Fruit fly (Drosophila melanogaster): Measurements from ENCODE around the gene Sh.
"Not testable (repeated sequence)": the region's sequence is repeated elsewhere in the genome, so short reads cannot be mapped to it uniquely, and the experiment has no call there.

Gene Sh

dm6 chrX:17907184-17908006, 155.7 kb downstream of the Sh start, which contains the start of the genes CG7772 and Vps4 (continued):
- TF ChIP-seq Med (GFP tag) = peak; percentile 48
- no peak for TF ChIP-seq CG18476 (GFP tag; optimal IDR thresholded peaks at IDR 0.05)

DNA sequence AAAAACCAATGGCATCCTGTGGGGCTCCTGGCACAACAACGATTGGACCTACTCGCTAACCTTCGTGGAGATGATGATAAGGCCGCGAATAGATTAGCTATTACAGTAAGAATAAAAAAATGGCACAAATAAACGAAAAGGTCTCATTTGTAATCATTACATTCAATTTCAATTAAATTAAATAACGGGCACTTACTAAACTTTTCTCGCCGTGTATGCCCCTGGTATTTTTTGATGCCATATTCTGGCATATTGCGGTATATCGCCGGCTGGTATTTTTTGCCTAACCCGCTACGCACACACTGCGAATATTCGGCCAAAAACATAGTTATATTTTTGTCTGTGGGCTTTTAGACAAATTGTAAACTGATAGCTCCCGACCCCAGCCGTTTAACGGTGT, 163.6 kb downstream of the Sh start, which contains the start of gene Gss2:
Gene Gss2, plus strand, starts transcription at position 301 of the 400 bp plus-strand sequence.
- TF ChIP-seq Rx (GFP tag; IDR thresholded peaks at IDR 0.05); Dip2 (GFP tag; IDR thresholded peaks at IDR 0.05); mirr (GFP tag; optimal IDR thresholded peaks at IDR 0.05): not testable (repeated sequence)

dm6 chrX:17889247-17889646, 173.8 kb downstream of the Sh start, which contains the start of gene Gss1:
Gss1 (plus strand) TSS chrX:17889547.
- TF ChIP-seq nmo, CG33213, CG12155 (GFP tag; optimal IDR thresholded peaks at IDR 0.05): not testable (repeated sequence)

DNA sequence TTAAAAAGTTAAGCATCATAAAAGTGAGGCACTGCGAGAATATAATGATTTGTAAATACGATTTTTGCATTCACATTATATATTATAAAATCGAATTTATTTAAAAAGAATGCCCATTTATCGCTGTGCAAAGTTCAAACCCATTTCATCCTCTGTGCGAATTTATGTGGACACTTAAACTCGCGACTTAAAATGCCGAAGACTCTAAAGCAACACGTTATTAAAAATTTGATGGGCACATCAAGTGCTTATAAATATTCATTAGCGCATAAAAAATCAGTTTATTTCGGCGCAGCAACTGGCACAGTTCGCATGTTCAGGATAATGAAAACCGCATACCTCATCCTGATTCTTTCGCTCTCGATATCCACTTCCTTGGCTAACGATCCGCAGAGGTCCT, 175.2 kb downstream of the Sh start, which contains the start of gene CG6788:
Gene CG6788, plus strand, starts transcription at position 301 of the 400 bp plus-strand sequence.
- TF ChIP-seq slp2 (GFP tag; optimal IDR thresholded peaks at IDR 0.05) (no peak), cas (GFP tag; IDR thresholded peaks at IDR 0.05) (no peak), HLH54F (GFP tag; optimal IDR thresholded peaks at IDR 0.05) (no peak), CG16815 (GFP tag; optimal IDR thresholded peaks at IDR 0.05) (no peak), CG7556 (GFP tag; optimal IDR thresholded peaks at IDR 0.05) (no peak), CG12236 (GFP tag; optimal IDR thresholded peaks at IDR 0.05) (no peak)

dm6 chrX:17887208-17887627, 175.8 kb downstream of the Sh start, which contains the start of gene mnb:
mnb (minus strand) TSS chrX:17887222.
- TF ChIP-seq Drgx (GFP tag; IDR thresholded peaks at IDR 0.05) = no peak
- peak; percentile 6 for TF ChIP-seq tx (GFP tag; optimal IDR thresholded peaks at IDR 0.05)
- TF ChIP-seq luna (GFP tag; optimal IDR thresholded peaks at IDR 0.05) = peak; percentile 17
- peak; percentile 13 for TF ChIP-seq lbe (GFP tag; optimal IDR thresholded peaks at IDR 0.05)
- TF ChIP-seq disco-r (GFP tag; optimal IDR thresholded peaks at IDR 0.05) = no peak
- no peak for TF ChIP-seq NC2β (GFP tag; optimal IDR thresholded peaks at IDR 0.05)
- no peak for TF ChIP-seq CG10979 (tag; optimal IDR thresholded peaks at IDR 0.05)
- TF ChIP-seq CG10209 (GFP tag; optimal IDR thresholded peaks at IDR 0.05) = no peak
- TF ChIP-seq CG3065 (GFP tag; optimal IDR thresholded peaks at IDR 0.05) = no peak
- no peak for TF ChIP-seq crp (GFP tag; optimal IDR thresholded peaks at IDR 0.05)
- TF ChIP-seq Dll (GFP tag; IDR thresholded peaks at IDR 0.05; ENCODE audit: partially characterized antibody) = peak; percentile 99
- TF ChIP-seq Myb (GFP tag; optimal IDR thresholded peaks at IDR 0.05) = peak; percentile 87
- TF ChIP-seq inv (GFP tag; IDR thresholded peaks at IDR 0.05; ENCODE audit: partially characterized antibody) = peak; percentile 99
- TF ChIP-seq CG11723 (GFP tag; optimal IDR thresholded peaks at IDR 0.05) = no peak
- TF ChIP-seq CG4282 (GFP tag; optimal IDR thresholded peaks at IDR 0.05) = no peak
- no peak for TF ChIP-seq otp (GFP tag; IDR thresholded peaks at IDR 0.05)
- TF ChIP-seq Dp (GFP tag; optimal IDR thresholded peaks at IDR 0.05) = peak; percentile 82
- no peak for TF ChIP-seq E2f1 (GFP tag; IDR thresholded peaks at IDR 0.05)
- TF ChIP-seq CG10431 (GFP tag; optimal IDR thresholded peaks at IDR 0.05) = no peak
- peak; percentile 61; the same call in 2 of the 4 replicates for TF ChIP-seq Gug (GFP tag; IDR thresholded peaks at IDR 0.05)
- TF ChIP-seq tgo (GFP tag; IDR thresholded peaks at IDR 0.05) = no peak
- TF ChIP-seq Med (GFP tag) = peak; percentile 80
- no peak for TF ChIP-seq bsh (GFP tag; optimal IDR thresholded peaks at IDR 0.05)
- TF ChIP-seq sim (GFP tag; IDR thresholded peaks at IDR 0.05) = no peak
- TF ChIP-seq ftz-f1 (GFP tag; optimal IDR thresholded peaks at IDR 0.05) = no peak
- no peak for TF ChIP-seq CG12769 (tag; optimal IDR thresholded peaks at IDR 0.05)
- TF ChIP-seq CG32772 (GFP tag; IDR thresholded peaks at IDR 0.05) = no peak
- TF ChIP-seq unc-4 (GFP tag; IDR thresholded peaks at IDR 0.05; ENCODE audit: partially characterized antibody) = peak; percentile 98
- no peak for TF ChIP-seq gcm (GFP tag; optimal IDR thresholded peaks at IDR 0.05)
- no peak for TF ChIP-seq CG12155 (GFP tag; optimal IDR thresholded peaks at IDR 0.05)

All from whole organism, embryonic.